Worm (Caenorhabditis elegans): Measurements from ENCODE around the gene F46C8.3.
A peak's percentile ranks its signal among the peaks of the same experiment; 100 is the strongest.

Gene F46C8.3

DNA sequence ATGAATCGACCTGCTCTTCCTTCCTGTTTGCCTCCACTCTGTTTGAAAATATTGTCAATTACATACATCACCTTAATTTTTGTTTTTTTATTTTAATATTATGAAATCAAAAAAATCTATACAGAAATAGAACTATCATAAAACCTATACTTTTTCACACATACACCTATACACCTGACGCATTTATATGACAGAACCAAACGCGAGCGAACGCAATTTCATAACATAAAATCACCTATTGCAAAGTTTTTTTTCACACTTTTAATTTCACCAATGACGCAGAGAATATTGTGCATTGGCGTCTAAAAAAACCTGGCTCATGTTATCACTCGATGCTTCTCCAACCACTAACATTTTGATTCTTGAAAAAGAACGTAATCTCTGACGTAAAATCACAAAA, 36.6 kb downstream of the F46C8.3 start:
- TF ChIP-seq aptf-3 (GFP tag; IDR thresholded peaks at IDR 0.05) (no peak), unc-62 (GFP tag; optimal IDR thresholded peaks at IDR 0.05) (peak; percentile 79), cebp-1 (GFP tag; IDR thresholded peaks at IDR 0.05) (peak; percentile 53; the same call in 1 of the 2 replicates), cebp-1 (tag; optimal IDR thresholded peaks at IDR 0.05) (peak; percentile 79), madf-8 (GFP tag; conservative IDR thresholded peaks at IDR 0.05) (no peak), ceh-58 (GFP tag; IDR thresholded peaks at IDR 0.05) (no peak), lsy-27 (tag; optimal IDR thresholded peaks at IDR 0.05; ENCODE audit: borderline replicate concordance, insufficient read depth) (no peak), tlf-1 (GFP tag; optimal IDR thresholded peaks at IDR 0.05) (no peak), attf-5 (GFP tag; optimal IDR thresholded peaks at IDR 0.05) (no peak), C17E4.6 (GFP tag; IDR thresholded peaks at IDR 0.05) (no peak)

- TF ChIP-seq cebp-2 (GFP tag; IDR thresholded peaks at IDR 0.05) (0 out of 2 replicates have a peak, but pooled peaks have one; percentile 58), D2030.7 (GFP tag; IDR thresholded peaks at IDR 0.05) (no peak)
These were observed 37.3 kb downstream of the F46C8.3 start, which contains the start of gene sto-1 for ce11 chrX:7562625-7563024. Gene sto-1, plus strand, starts transcription at chrX:7562824.

ce11 chrX:7563425-7563824, 38.1 kb downstream of the F46C8.3 start:
- TF ChIP-seq him-1 (tag; optimal IDR thresholded peaks at IDR 0.05) (no peak), ztf-26 (tag; optimal IDR thresholded peaks at IDR 0.05) (no peak), F49E8.2 (tag; optimal IDR thresholded peaks at IDR 0.05; ENCODE audit: insufficient read depth) (no peak), nhr-179 (tag; optimal IDR thresholded peaks at IDR 0.05) (no peak), ceh-79 (tag; optimal IDR thresholded peaks at IDR 0.05) (no peak), C17E4.6 (GFP tag; IDR thresholded peaks at IDR 0.05) (no peak), rpc-1 (optimal IDR thresholded peaks at IDR 0.05) (no peak), rpc-1 (tag; optimal IDR thresholded peaks at IDR 0.05) (no peak), ceh-100 (GFP tag; IDR thresholded peaks at IDR 0.05) (no peak), nfya-2 (GFP tag; IDR thresholded peaks at IDR 0.05) (no peak), hmg-20 (GFP tag; IDR thresholded peaks at IDR 0.05) (no peak), ztf-6 (GFP tag; IDR thresholded peaks at IDR 0.05) (no peak), B0261.1 (tag; optimal IDR thresholded peaks at IDR 0.05) (no peak), madf-8 (GFP tag; conservative IDR thresholded peaks at IDR 0.05) (no peak), F33H1.4 (GFP tag; IDR thresholded peaks at IDR 0.05) (no peak)

DNA sequence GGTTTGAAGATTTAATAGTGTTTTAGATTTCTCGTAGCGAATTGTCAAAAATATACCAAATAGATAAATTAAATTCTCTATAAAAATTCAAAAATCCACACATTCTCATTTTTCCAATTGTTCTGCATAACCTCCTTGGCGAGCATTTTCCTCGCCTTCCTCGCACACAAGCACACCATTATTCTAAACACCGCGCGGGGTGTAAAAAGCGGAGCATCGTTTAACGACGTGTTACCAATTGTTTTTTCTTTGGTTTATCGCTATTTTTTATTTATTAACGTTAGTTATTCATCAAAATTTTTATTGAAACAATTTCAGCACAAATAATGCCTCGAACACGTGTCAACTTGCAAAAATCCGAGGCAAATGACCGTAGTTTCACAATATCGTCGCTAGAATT, 39.6 kb downstream of the F46C8.3 start, which contains the start of gene vps-52:
vps-52 (plus strand) TSS at position 319 of the 400 bp plus-strand sequence.
- TF ChIP-seq attf-3 (GFP tag; conservative IDR thresholded peaks at IDR 0.05) (peak; percentile 86), F55B11.4 (tag; optimal IDR thresholded peaks at IDR 0.05; ENCODE audit: borderline replicate concordance, insufficient read depth) (no peak)

- TF ChIP-seq D2030.7 (GFP tag; IDR thresholded peaks at IDR 0.05) (no peak), Y53G8AR.9 (GFP tag; conservative IDR thresholded peaks at IDR 0.05) (0 out of 2 replicates have a peak, but pooled peaks have one; percentile 47)
These were observed 43.4 kb downstream of the F46C8.3 start for ce11 chrX:7568684-7569289.

DNA sequence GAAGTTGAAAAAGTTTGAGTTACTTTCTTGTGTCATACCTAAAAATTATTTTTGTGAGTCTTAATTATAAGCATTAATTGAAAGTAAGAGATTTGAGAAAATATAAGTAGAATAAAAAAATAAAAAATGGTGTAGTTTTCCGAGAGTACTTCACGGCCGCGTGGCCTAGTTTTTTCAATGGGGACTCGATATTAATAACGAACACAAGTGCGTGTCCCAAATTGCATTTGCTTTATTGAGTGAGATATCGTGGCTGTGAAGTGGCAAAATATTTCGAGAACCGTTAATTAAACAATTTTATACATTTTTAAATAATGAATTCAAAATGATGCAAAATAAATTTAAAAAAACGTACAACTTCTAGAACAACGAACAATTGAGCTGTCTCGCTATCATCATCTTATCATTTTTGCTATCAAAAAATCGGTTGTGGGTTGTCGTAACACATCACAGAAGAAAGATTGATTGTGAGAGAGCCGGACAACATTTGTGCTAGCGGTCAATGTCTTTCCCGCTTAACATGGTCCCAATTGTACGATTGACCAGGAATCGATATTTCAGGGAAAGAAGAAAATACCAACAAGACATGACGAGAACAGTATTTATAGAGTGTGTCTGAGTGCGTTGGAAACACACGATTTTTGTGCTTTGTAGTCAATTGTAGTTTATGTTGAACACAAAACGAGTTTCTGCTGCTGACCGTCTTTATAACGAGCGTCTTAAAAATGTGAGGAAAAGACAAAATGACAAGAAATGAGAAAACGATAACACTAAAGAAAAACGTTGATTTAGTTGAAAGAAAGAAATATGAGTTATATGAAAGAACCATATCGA, 44.5 kb downstream of the F46C8.3 start, which contains the start of gene apy-1:
apy-1 (minus strand) TSS at position 38 of the 834 bp plus-strand sequence.
- TF ChIP-seq F23B12.7 (tag; optimal IDR thresholded peaks at IDR 0.05; ENCODE audit: insufficient read depth) (peak; percentile 10), C17E4.6 (GFP tag; IDR thresholded peaks at IDR 0.05) (no peak), K11D2.4 (GFP tag; IDR thresholded peaks at IDR 0.05) (0 out of 2 replicates have a peak, but pooled peaks have one; percentile 23), unc-130 (GFP tag; optimal IDR thresholded peaks at IDR 0.05) (peak; percentile 14), nfyb-1 (GFP tag; IDR thresholded peaks at IDR 0.05) (no peak), F39B2.1 (GFP tag; IDR thresholded peaks at IDR 0.05) (no peak), lin-26 (GFP tag; IDR thresholded peaks at IDR 0.05) (no peak), lin-40 (tag; optimal IDR thresholded peaks at IDR 0.05) (peak; percentile 11), ztf-26 (tag; optimal IDR thresholded peaks at IDR 0.05) (peak; percentile 14), ceh-58 (GFP tag; IDR thresholded peaks at IDR 0.05) (no peak), somi-1 (GFP tag; optimal IDR thresholded peaks at IDR 0.05) (no peak), egrh-3 (GFP tag; IDR thresholded peaks at IDR 0.05) (no peak), mes-4 (tag; optimal IDR thresholded peaks at IDR 0.05) (no peak), akir-1 (GFP tag; optimal IDR thresholded peaks at IDR 0.05) (no peak)
